Worm (Caenorhabditis elegans) whole organism, young adult: ENCODE data around the gene phf-5.

Source experiments
- C06A6.2 ChIP-seq: fragments of 200-800 bp; sonication (Bioruptor generic); conservative IDR thresholded peaks from 2 replicates; pipeline ENCODE4 v1.3.6; 2022; ENCODE audit warnings: missing genetic modification characterization, missing compliant biosample characterization
- F49E8.2 ChIP-seq: sonication (generic microtip); optimal IDR thresholded peaks from 3 replicates; lab custom pipeline; 2017; ENCODE audit warnings: missing genetic modification characterization, mild to moderate bottlenecking, missing compliant biosample characterization, antibody characterized with exemption, moderate library complexity; ENCODE audit not compliant: insufficient read depth
- athp-1 ChIP-seq: sonication (generic microtip); optimal IDR thresholded peaks from 2 replicates; lab custom pipeline; 2017; ENCODE audit warnings: mild to moderate bottlenecking, missing genetic modification characterization, missing compliant biosample characterization
- dpl-1 ChIP-seq: fragments of 150-350 bp; optimal IDR thresholded peaks from 2 replicates; lab custom pipeline; 2014; ENCODE audit warnings: missing biosample characterization, missing genetic modification reagents, missing genetic modification characterization
- nfyb-1 ChIP-seq: fragments of 200-800 bp; sonication (Bioruptor generic); IDR thresholded peaks from 2 replicates; pipeline ENCODE4 v1.3.6; 2022; ENCODE audit warnings: missing genetic modification reagents, missing genetic modification characterization, missing compliant biosample characterization
- nhr-90 ChIP-seq: sonication (generic microtip); optimal IDR thresholded peaks from 2 replicates; lab custom pipeline; 2016; ENCODE audit warnings: missing genotype, mild to moderate bottlenecking, missing genetic modification characterization, missing compliant biosample characterization
- somi-1 ChIP-seq: fragments of 200-800 bp; sonication (Bioruptor generic); optimal IDR thresholded peaks from 2 replicates; lab custom pipeline; 2018; ENCODE audit warnings: mild to moderate bottlenecking, missing genetic modification characterization, missing compliant biosample characterization

DNA sequence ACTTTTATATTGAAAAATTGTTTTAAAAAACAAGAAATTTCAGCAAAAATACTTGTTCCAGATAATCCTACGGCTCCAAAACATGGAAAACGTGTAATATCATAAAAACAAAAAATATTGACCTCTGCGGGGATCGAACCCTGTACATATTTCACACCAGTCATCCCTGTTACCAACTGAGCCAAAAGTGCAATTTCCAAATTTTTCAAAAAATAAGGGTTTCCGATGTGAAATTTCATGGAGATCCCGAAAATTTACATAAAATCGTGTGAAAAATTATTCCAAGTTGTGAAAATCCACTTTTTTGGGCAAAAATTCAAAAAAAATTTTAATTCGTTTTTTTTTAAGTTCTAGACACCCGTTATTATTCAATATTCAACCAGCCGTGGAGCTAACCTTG lies 39.2 kb upstream of the phf-5 start:
- TF ChIP-seq nfyb-1 (GFP tag; lab: Robert Waterston, UW) (no peak), dpl-1 (GFP tag; lab: Kevin White, UChicago) (no peak), athp-1 (tag; lab: Kevin White, UChicago) (no peak), nhr-90 (tag; lab: Kevin White, UChicago) (no peak), C06A6.2 (GFP tag; lab: Robert Waterston, UW) (no peak), F49E8.2 (tag; lab: Kevin White, UChicago) (no peak), somi-1 (no peak)
